4 worm cellular contexts compared by ENCODE assay signal in genomic region chrX:6996448-6996847, ce11.
TF ChIP-seq lines count a peak whose summit lies in the region.

Gene F01E11.20, minus strand, starts transcription at chrX:6996548.
Gene tsp-16, minus strand, starts transcription at chrX:6996620.

TF ChIP-seq in whole organism, L1 larva, 84 proteins besides CTCF, POLR2A, EP300 and RAD21:
- TF ChIP-seq ces-1 (GFP tag; optimal IDR thresholded peaks at IDR 0.05; lab: Kevin White, UChicago) (no peak), nhr-77 (tag; optimal IDR thresholded peaks at IDR 0.05; lab: Kevin White, UChicago) (peak; percentile 6), nhr-84 (tag; optimal IDR thresholded peaks at IDR 0.05; lab: Kevin White, UChicago) (no peak), dsc-1 (tag; optimal IDR thresholded peaks at IDR 0.05; lab: Kevin White, UChicago) (no peak), lin-35 (GFP tag; optimal IDR thresholded peaks at IDR 0.05; lab: Kevin White, UChicago) (no peak), pax-3 (tag; optimal IDR thresholded peaks at IDR 0.05; lab: Kevin White, UChicago) (no peak), unc-30 (tag; optimal IDR thresholded peaks at IDR 0.05; lab: Kevin White, UChicago) (no peak)

TF ChIP-seq in whole organism, L2 larva, 48 proteins besides CTCF, POLR2A, EP300 and RAD21:
- TF ChIP-seq C34F6.9 (tag; optimal IDR thresholded peaks at IDR 0.05; lab: Kevin White, UChicago) = no peak
- no peak for TF ChIP-seq lsy-2 (tag; optimal IDR thresholded peaks at IDR 0.05; lab: Kevin White, UChicago)
- no peak for TF ChIP-seq blmp-1 (tag; optimal IDR thresholded peaks at IDR 0.05; lab: Kevin White, UChicago; ENCODE audit: insufficient read depth)
- TF ChIP-seq peb-1 (tag; optimal IDR thresholded peaks at IDR 0.05; lab: Kevin White, UChicago) = no peak
- no peak for TF ChIP-seq Y55F3AM.14 (GFP tag; optimal IDR thresholded peaks at IDR 0.05; lab: Kevin White, UChicago)
- TF ChIP-seq nhr-23 (tag; optimal IDR thresholded peaks at IDR 0.05; lab: Kevin White, UChicago) = no peak
- TF ChIP-seq sma-3 (GFP tag; optimal IDR thresholded peaks at IDR 0.05; lab: Kevin White, UChicago) = no peak
- TF ChIP-seq mab-5 (tag; optimal IDR thresholded peaks at IDR 0.05; lab: Kevin White, UChicago) = no peak
- no peak for TF ChIP-seq nhr-25 (tag; optimal IDR thresholded peaks at IDR 0.05; lab: Kevin White, UChicago)
- peak; percentile 11 for TF ChIP-seq nhr-129 (tag; optimal IDR thresholded peaks at IDR 0.05; lab: Kevin White, UChicago)
- no peak for TF ChIP-seq egl-27 (tag; optimal IDR thresholded peaks at IDR 0.05; lab: Kevin White, UChicago)
- TF ChIP-seq alr-1 (tag; optimal IDR thresholded peaks at IDR 0.05; lab: Kevin White, UChicago) = no peak
- TF ChIP-seq ztf-4 (tag; optimal IDR thresholded peaks at IDR 0.05; lab: Kevin White, UChicago) = no peak
- TF ChIP-seq fos-1 (tag; optimal IDR thresholded peaks at IDR 0.05; lab: Kevin White, UChicago) = no peak
- peak; percentile 24 for TF ChIP-seq F13H6.1 (tag; optimal IDR thresholded peaks at IDR 0.05; lab: Kevin White, UChicago)
- TF ChIP-seq unc-39 (tag; optimal IDR thresholded peaks at IDR 0.05; lab: Kevin White, UChicago) = no peak
- TF ChIP-seq nhr-77 (tag; optimal IDR thresholded peaks at IDR 0.05; lab: Kevin White, UChicago) = no peak
TF ChIP-seq in whole organism, L2 larva: peak in this region for 2.

TF ChIP-seq in whole organism, L3 larva, 47 proteins besides CTCF, POLR2A, EP300 and RAD21:
- TF ChIP-seq nhr-67 (tag; optimal IDR thresholded peaks at IDR 0.05; lab: Kevin White, UChicago) = no peak
- peak; percentile 70 for TF ChIP-seq pha-4 (tag; optimal IDR thresholded peaks at IDR 0.05; lab: Kevin White, UChicago)

TF ChIP-seq in whole organism, late embryonic, 69 proteins besides CTCF, POLR2A, EP300 and RAD21:
- TF ChIP-seq ceh-31 (tag; optimal IDR thresholded peaks at IDR 0.05; lab: Kevin White, UChicago) (no peak), F13H6.1 (tag; optimal IDR thresholded peaks at IDR 0.05; lab: Kevin White, UChicago) (no peak), hlh-6 (tag; optimal IDR thresholded peaks at IDR 0.05; lab: Kevin White, UChicago) (no peak), ceh-34 (tag; optimal IDR thresholded peaks at IDR 0.05; lab: Kevin White, UChicago) (peak; percentile 17), odd-2 (tag; optimal IDR thresholded peaks at IDR 0.05; lab: Kevin White, UChicago) (no peak), T23F11.4 (GFP tag; optimal IDR thresholded peaks at IDR 0.05; lab: Kevin White, UChicago) (no peak), ceh-22 (tag; optimal IDR thresholded peaks at IDR 0.05; lab: Kevin White, UChicago) (no peak)
